Worm (Caenorhabditis elegans): Measurements from ENCODE around the gene spe-26.

Gene spe-26

DNA sequence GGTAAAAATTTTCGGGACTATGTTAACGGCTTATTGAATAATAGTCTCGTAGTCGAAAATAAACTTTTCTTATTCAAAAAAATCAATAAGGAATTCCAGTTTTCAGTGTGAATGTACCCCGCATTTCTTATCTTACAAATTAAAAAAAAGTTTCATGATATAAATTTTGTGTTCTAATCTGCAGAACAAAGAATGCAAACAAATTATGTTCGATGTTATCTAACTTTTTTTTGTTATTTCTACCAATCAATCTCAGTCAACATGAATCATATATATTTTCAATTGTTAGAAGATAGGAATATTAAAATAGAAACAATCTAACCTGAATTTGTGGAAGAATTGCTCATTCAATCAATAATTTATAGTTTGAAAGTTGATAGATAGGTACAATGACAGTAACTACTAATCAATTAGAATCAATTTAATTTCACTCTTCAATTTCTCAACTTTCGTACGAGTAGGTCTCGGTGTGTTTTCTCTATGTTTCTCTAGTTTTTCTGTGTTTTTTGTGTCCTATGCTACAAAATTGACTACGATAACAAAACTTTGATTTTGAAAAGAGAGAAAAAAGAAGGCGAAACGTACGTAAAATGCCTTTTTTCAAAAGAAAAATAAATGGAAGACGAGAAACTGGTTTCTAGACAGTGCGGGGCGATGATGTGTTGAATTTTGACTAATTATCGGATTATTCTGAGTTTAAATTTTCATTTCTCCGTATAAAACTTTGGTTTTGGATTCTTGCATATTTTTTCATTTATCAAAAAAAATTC, 41.7 kb downstream of the spe-26 start, which contains the start of the genes unc-43 and Y43C5B.3:
unc-43 (minus strand) TSS at position 347 of the 770 bp plus-strand sequence.
Y43C5B.3 (plus strand) TSS at position 720 of the 770 bp plus-strand sequence.
- TF ChIP-seq elt-3 (tag; optimal IDR thresholded peaks at IDR 0.05) (no peak), crh-2 (tag; optimal IDR thresholded peaks at IDR 0.05) (peak; percentile 5), unc-39 (tag; optimal IDR thresholded peaks at IDR 0.05) (no peak), blmp-1 (tag; optimal IDR thresholded peaks at IDR 0.05; ENCODE audit: insufficient read depth) (peak; percentile 70), C34F6.9 (tag; optimal IDR thresholded peaks at IDR 0.05) (no peak), skn-1 (tag; optimal IDR thresholded peaks at IDR 0.05) (no peak), aly-2 (tag; optimal IDR thresholded peaks at IDR 0.05) (no peak), ZK546.5 (tag; optimal IDR thresholded peaks at IDR 0.05) (no peak), R02D3.7 (tag; optimal IDR thresholded peaks at IDR 0.05) (no peak), nhr-77 (tag; optimal IDR thresholded peaks at IDR 0.05) (no peak), fos-1 (tag; optimal IDR thresholded peaks at IDR 0.05) (peak; percentile 62), snpc-4 (tag; optimal IDR thresholded peaks at IDR 0.05) (no peak), gmeb-1 (tag; optimal IDR thresholded peaks at IDR 0.05) (no peak), nhr-11 (tag; optimal IDR thresholded peaks at IDR 0.05) (no peak), nhr-23 (tag; optimal IDR thresholded peaks at IDR 0.05) (no peak)

DNA sequence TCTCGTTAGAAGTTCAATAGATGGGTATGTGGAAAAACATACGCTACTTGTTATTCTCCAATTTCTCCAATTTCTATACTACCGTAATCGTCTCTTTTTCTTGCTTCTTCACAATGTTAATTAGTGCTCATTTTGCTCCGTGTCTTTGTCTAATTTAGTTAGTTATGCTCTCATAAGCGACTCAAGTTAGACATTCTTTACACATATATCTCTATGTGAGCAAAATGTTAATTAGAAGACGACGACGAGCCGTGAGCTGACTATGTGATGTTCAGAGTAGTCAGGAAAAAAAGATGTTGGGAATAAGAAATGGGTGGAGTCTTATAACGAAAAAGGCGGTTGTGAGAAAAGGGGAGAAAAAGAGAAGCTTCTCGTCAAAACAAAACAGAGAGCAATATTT, 44.2 kb downstream of the spe-26 start:
- TF ChIP-seq crh-2 (tag; optimal IDR thresholded peaks at IDR 0.05) (peak; percentile 67), dmd-4 (tag; optimal IDR thresholded peaks at IDR 0.05) (no peak)

DNA sequence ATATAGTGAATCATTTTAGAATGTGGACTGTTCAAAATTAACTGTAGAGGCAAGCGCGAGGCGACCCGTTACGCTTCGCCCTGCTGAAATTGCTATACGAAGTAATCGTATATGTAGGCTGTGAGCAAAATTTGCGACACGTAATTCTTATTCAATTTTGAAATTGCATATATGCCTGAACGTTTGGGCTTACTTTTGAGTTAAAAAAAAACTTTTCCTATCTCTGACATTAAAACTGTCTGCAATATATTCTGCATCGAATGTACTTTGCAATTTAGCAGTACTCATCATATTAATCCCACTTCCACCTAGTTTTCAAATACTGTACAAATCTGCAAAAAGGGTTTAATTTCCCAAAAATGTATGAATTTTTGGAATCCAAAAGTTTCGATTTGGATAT, 44.8 kb downstream of the spe-26 start:
- TF ChIP-seq ceh-82 (tag; optimal IDR thresholded peaks at IDR 0.05) = no peak
- TF ChIP-seq mdl-1 (tag; optimal IDR thresholded peaks at IDR 0.05) = no peak
- TF ChIP-seq unc-62 (GFP tag; optimal IDR thresholded peaks at IDR 0.05) = no peak
- TF ChIP-seq peb-1 (tag; optimal IDR thresholded peaks at IDR 0.05) = no peak
- no peak for TF ChIP-seq nhr-237 (tag; optimal IDR thresholded peaks at IDR 0.05)

DNA sequence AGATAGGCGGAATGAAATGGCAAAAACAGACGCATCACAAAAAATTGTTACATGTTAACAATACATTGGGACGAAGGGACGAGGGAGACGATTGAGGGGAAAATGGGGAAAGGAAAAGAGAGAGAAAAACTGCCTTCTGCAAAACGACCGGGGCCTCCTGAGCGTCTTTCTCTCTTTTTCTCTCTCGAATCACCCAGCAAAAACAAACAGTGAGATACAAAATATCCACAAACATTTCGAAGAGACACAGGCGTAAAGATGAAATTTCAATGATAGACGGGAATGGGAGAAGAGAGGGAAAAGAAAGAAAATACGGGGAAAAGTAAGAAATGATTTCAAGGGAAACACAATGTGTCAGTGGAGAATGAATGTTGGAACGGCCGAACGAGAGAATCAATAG, 45.7 kb downstream of the spe-26 start:
- TF ChIP-seq nhr-6 (tag; optimal IDR thresholded peaks at IDR 0.05) = peak; percentile 31
- TF ChIP-seq R02D3.7 (tag; optimal IDR thresholded peaks at IDR 0.05) = no peak
- TF ChIP-seq zag-1 (tag; optimal IDR thresholded peaks at IDR 0.05) = peak; percentile 12
- TF ChIP-seq ztf-11 (tag; optimal IDR thresholded peaks at IDR 0.05) = no peak
- no peak for TF ChIP-seq mbf-1 (tag; optimal IDR thresholded peaks at IDR 0.05)
- TF ChIP-seq sma-3 (GFP tag; optimal IDR thresholded peaks at IDR 0.05) = peak; percentile 2
- no peak for TF ChIP-seq aly-2 (tag; optimal IDR thresholded peaks at IDR 0.05)
- peak; percentile 89 for TF ChIP-seq crh-2 (tag; optimal IDR thresholded peaks at IDR 0.05)
- no peak for TF ChIP-seq lin-39 (tag; optimal IDR thresholded peaks at IDR 0.05)
- no peak for TF ChIP-seq lin-11 (tag; optimal IDR thresholded peaks at IDR 0.05)
- no peak for TF ChIP-seq gmeb-1 (tag; optimal IDR thresholded peaks at IDR 0.05)
- TF ChIP-seq nhr-25 (tag; optimal IDR thresholded peaks at IDR 0.05) = peak; percentile 52
- TF ChIP-seq ztf-4 (tag; optimal IDR thresholded peaks at IDR 0.05) = no peak
- TF ChIP-seq dmd-4 (tag; optimal IDR thresholded peaks at IDR 0.05) = no peak
- TF ChIP-seq egl-27 (tag; optimal IDR thresholded peaks at IDR 0.05) = peak; percentile 22
- peak; percentile 61 for TF ChIP-seq sma-9 (GFP tag; optimal IDR thresholded peaks at IDR 0.05)
- no peak for TF ChIP-seq sma-9 (tag; optimal IDR thresholded peaks at IDR 0.05)
- peak; percentile 68 for TF ChIP-seq fos-1 (tag; optimal IDR thresholded peaks at IDR 0.05)
- no peak for TF ChIP-seq elt-3 (tag; optimal IDR thresholded peaks at IDR 0.05)
- TF ChIP-seq blmp-1 (tag; optimal IDR thresholded peaks at IDR 0.05; ENCODE audit: insufficient read depth) = peak; percentile 45
- TF ChIP-seq F13H6.1 (tag; optimal IDR thresholded peaks at IDR 0.05) = peak; percentile 69
- TF ChIP-seq sem-4 (tag; optimal IDR thresholded peaks at IDR 0.05) = peak; percentile 40
- TF ChIP-seq lsy-2 (tag; optimal IDR thresholded peaks at IDR 0.05) = peak; percentile 12 to 64
- TF ChIP-seq nhr-129 (tag; optimal IDR thresholded peaks at IDR 0.05) = peak; percentile 82
- TF ChIP-seq C34F6.9 (tag; optimal IDR thresholded peaks at IDR 0.05) = peak; percentile 85
- peak; percentile 9 for TF ChIP-seq ama-1 (optimal IDR thresholded peaks at IDR 0.05)
- no peak for TF ChIP-seq nhr-11 (tag; optimal IDR thresholded peaks at IDR 0.05)
- no peak for TF ChIP-seq skn-1 (tag; optimal IDR thresholded peaks at IDR 0.05)
- no peak for TF ChIP-seq nhr-77 (tag; optimal IDR thresholded peaks at IDR 0.05)
- no peak for TF ChIP-seq elt-1 (tag; optimal IDR thresholded peaks at IDR 0.05)
- TF ChIP-seq nhr-21 (tag; optimal IDR thresholded peaks at IDR 0.05) = peak; percentile 43
- TF ChIP-seq nhr-237 (tag; optimal IDR thresholded peaks at IDR 0.05) = no peak
- TF ChIP-seq peb-1 (tag; optimal IDR thresholded peaks at IDR 0.05) = no peak
- no peak for TF ChIP-seq ztf-1 (GFP tag; conservative IDR thresholded peaks at IDR 0.05)
- no peak for TF ChIP-seq nhr-23 (tag; optimal IDR thresholded peaks at IDR 0.05)
- TF ChIP-seq unc-55 (GFP tag; optimal IDR thresholded peaks at IDR 0.05) = peak; percentile 71
- peak; percentile 33 for TF ChIP-seq lin-13 (GFP tag; optimal IDR thresholded peaks at IDR 0.05)
- TF ChIP-seq ceh-82 (tag; optimal IDR thresholded peaks at IDR 0.05) = no peak
- no peak for TF ChIP-seq mab-5 (tag; optimal IDR thresholded peaks at IDR 0.05)
